Fruit fly (Drosophila melanogaster) whole organism, embryonic: ENCODE measurements around the gene Cep97.

ENCODE experiments used
- Atf3 ChIP-seq: fragments of 200-800 bp; sonication (Bioruptor generic); optimal IDR thresholded peaks from 3 replicates; lab custom pipeline; 2016; ENCODE audit warnings: missing biosample characterization, missing genetic modification characterization
- Bgb ChIP-seq: fragments of 200-800 bp; sonication (Bioruptor generic); IDR thresholded peaks from 2 replicates; pipeline ENCODE4 v1.3.6; 2022; ENCODE audit warnings: missing biosample characterization, missing genetic modification characterization; ENCODE audit not compliant: partially characterized antibody
- CG10462 ChIP-seq: fragments of 200-800 bp; sonication (Bioruptor generic); optimal IDR thresholded peaks from 2 replicates; lab custom pipeline; 2016; ENCODE audit warnings: missing biosample characterization, missing genetic modification characterization
- CG10654 ChIP-seq: fragments of 200-800 bp; sonication (Bioruptor generic); optimal IDR thresholded peaks from 2 replicates; lab custom pipeline; 2016; ENCODE audit warnings: missing biosample characterization, missing genetic modification characterization
- CG12071 ChIP-seq: fragments of 200-800 bp; sonication (Bioruptor generic); optimal IDR thresholded peaks from 3 replicates; lab custom pipeline; 2018; ENCODE audit warnings: missing biosample characterization, mild to moderate bottlenecking, missing genetic modification characterization
- CG12391 ChIP-seq: fragments of 200-800 bp; sonication (Bioruptor generic); optimal IDR thresholded peaks from 3 replicates; lab custom pipeline; 2018; ENCODE audit warnings: missing biosample characterization, mild to moderate bottlenecking, missing genetic modification characterization, moderate library complexity
- CG13123 ChIP-seq: fragments of 200-800 bp; sonication (Bioruptor generic); optimal IDR thresholded peaks from 2 replicates; lab custom pipeline; 2016; ENCODE audit warnings: missing biosample characterization, missing genetic modification characterization
- CG14710 ChIP-seq: fragments of 200-800 bp; sonication (Bioruptor generic); optimal IDR thresholded peaks from 3 replicates; lab custom pipeline; 2019; ENCODE audit warnings: missing biosample characterization, mild to moderate bottlenecking, missing genetic modification characterization, moderate library complexity
- CG15479 ChIP-seq: fragments of 200-800 bp; sonication (Bioruptor generic); optimal IDR thresholded peaks from 3 replicates; lab custom pipeline; 2019; ENCODE audit warnings: missing biosample characterization, mild to moderate bottlenecking, missing genetic modification characterization, moderate library complexity
- CG1832 ChIP-seq: fragments of 200-800 bp; sonication (Bioruptor generic); optimal IDR thresholded peaks from 2 replicates; lab custom pipeline; 2017; ENCODE audit warnings: missing biosample characterization, mild to moderate bottlenecking, missing genetic modification characterization, inconsistent platforms
- CG2199 ChIP-seq: fragments of 200-800 bp; sonication (Bioruptor generic); IDR thresholded peaks from 3 replicates; pipeline ENCODE4 v1.3.6; 2022; ENCODE audit warnings: missing biosample characterization, missing genetic modification characterization
- CG3163 ChIP-seq: fragments of 200-800 bp; sonication (Bioruptor generic); optimal IDR thresholded peaks from 3 replicates; lab custom pipeline; 2016; ENCODE audit warnings: missing biosample characterization, missing genetic modification characterization
- CG4730 ChIP-seq: fragments of 200-800 bp; sonication (Bioruptor generic); IDR thresholded peaks from 2 replicates; pipeline ENCODE4 v1.3.6; 2022; ENCODE audit warnings: missing biosample characterization, missing genetic modification characterization
- CG6689 ChIP-seq: fragments of 200-800 bp; sonication (Bioruptor generic); IDR thresholded peaks from 2 replicates; pipeline ENCODE4 v1.3.6; 2022; ENCODE audit warnings: missing biosample characterization, missing genetic modification characterization
- CG8765 ChIP-seq: fragments of 200-800 bp; sonication (Bioruptor generic); IDR thresholded peaks from 2 replicates; pipeline ENCODE4 v1.3.6; 2022; ENCODE audit warnings: missing biosample characterization, missing genetic modification characterization
- CG9797 ChIP-seq: fragments of 200-800 bp; sonication (Bioruptor generic); optimal IDR thresholded peaks from 3 replicates; lab custom pipeline; 2018; ENCODE audit warnings: missing biosample characterization, mild to moderate bottlenecking, missing genetic modification characterization
- D19A ChIP-seq: fragments of 200-800 bp; optimal IDR thresholded peaks from 3 replicates; lab custom pipeline; 2019; ENCODE audit warnings: missing biosample characterization, mild to moderate bottlenecking, missing genetic modification characterization, moderate library complexity
- HLHmδ ChIP-seq: fragments of 200-800 bp; sonication (Bioruptor generic); optimal IDR thresholded peaks from 2 replicates; lab custom pipeline; 2018; ENCODE audit warnings: missing biosample characterization, mild to moderate bottlenecking, missing genetic modification characterization, moderate library complexity
- HmgZ ChIP-seq: fragments of 200-800 bp; sonication (Bioruptor generic); optimal IDR thresholded peaks from 2 replicates; lab custom pipeline; 2018; ENCODE audit warnings: missing biosample characterization, mild to moderate bottlenecking, missing genetic modification characterization
- Hmx ChIP-seq: fragments of 200-800 bp; sonication (Bioruptor generic); optimal IDR thresholded peaks from 2 replicates; lab custom pipeline; 2016; ENCODE audit warnings: missing biosample characterization, missing genetic modification characterization
- Jarid2 ChIP-seq: fragments of 200-800 bp; sonication (Bioruptor generic); optimal IDR thresholded peaks from 3 replicates; lab custom pipeline; 2017; ENCODE audit warnings: mild to moderate bottlenecking, missing biosample characterization, missing genetic modification reagents, missing genetic modification characterization
- Nf-YB ChIP-seq: fragments of 200-800 bp; sonication (Bioruptor generic); optimal IDR thresholded peaks from 3 replicates; lab custom pipeline; 2019; ENCODE audit warnings: missing biosample characterization, mild to moderate bottlenecking, missing genetic modification characterization, moderate library complexity
- Nf-YC ChIP-seq: fragments of 200-800 bp; optimal IDR thresholded peaks from 3 replicates; lab custom pipeline; 2019; ENCODE audit warnings: missing biosample characterization, mild to moderate bottlenecking, missing genetic modification characterization, moderate library complexity
- Opbp ChIP-seq: fragments of 200-800 bp; sonication (Bioruptor generic); IDR thresholded peaks from 3 replicates; pipeline ENCODE4 v1.3.6; 2022; ENCODE audit warnings: missing biosample characterization, missing genetic modification characterization; ENCODE audit not compliant: partially characterized antibody
- Ssrp ChIP-seq: fragments of 200-800 bp; sonication (Bioruptor generic); optimal IDR thresholded peaks from 2 replicates; lab custom pipeline; 2018; ENCODE audit warnings: missing biosample characterization, mild to moderate bottlenecking, missing genetic modification characterization, moderate library complexity
- Trl ChIP-seq, 3 experiments: fragments of >200 bp in 2 of 3; fragments of 200-800 bp in 1 of 3; sonication (Bioruptor generic) in 1 of 3; optimal IDR thresholded peaks; 2 replicates in 1 of 3; 3 replicates in 2 of 3; lab custom pipeline; 2016 to 2017; ENCODE audit warnings: missing biosample characterization in 1 of 3, missing genetic modification characterization in 1 of 3
- ara ChIP-seq: fragments of 200-800 bp; sonication (Bioruptor generic); IDR thresholded peaks from 2 replicates; pipeline ENCODE4 v1.3.6; 2022; ENCODE audit warnings: missing biosample characterization, missing genetic modification characterization
- ash1 ChIP-seq: fragments of 200-800 bp; sonication (Bioruptor generic); optimal IDR thresholded peaks from 2 replicates; lab custom pipeline; 2018; ENCODE audit warnings: missing biosample characterization, mild to moderate bottlenecking, missing genetic modification characterization
- chif ChIP-seq, 2 experiments: fragments of 200-800 bp; sonication (Bioruptor generic); optimal IDR thresholded peaks; 3 replicates each; lab custom pipeline; 2016; ENCODE audit warnings: missing biosample characterization in 2 of 2, missing genetic modification characterization in 2 of 2
- dimm ChIP-seq: fragments of 200-800 bp; sonication (Bioruptor generic); IDR thresholded peaks from 2 replicates; pipeline ENCODE4 v1.3.6; 2022; ENCODE audit warnings: missing biosample characterization, missing genetic modification characterization
- fd102C ChIP-seq: fragments of 200-800 bp; sonication (Bioruptor generic); optimal IDR thresholded peaks from 2 replicates; lab custom pipeline; 2018; ENCODE audit warnings: missing biosample characterization, mild to moderate bottlenecking, missing genetic modification characterization, moderate library complexity
- gro ChIP-seq: fragments of 200-800 bp; sonication (Bioruptor generic); optimal IDR thresholded peaks from 2 replicates; lab custom pipeline; 2016; ENCODE audit warnings: missing biosample characterization, missing genetic modification characterization
- gsb-n ChIP-seq: fragments of 200-800 bp; sonication (Bioruptor generic); optimal IDR thresholded peaks from 3 replicates; lab custom pipeline; 2018; ENCODE audit warnings: missing biosample characterization, mild to moderate bottlenecking, missing genetic modification characterization
- hkb ChIP-seq, 2 experiments: fragments of 200-800 bp in 1 of 2; fragments of >200 bp in 1 of 2; sonication (Bioruptor generic) in 1 of 2; IDR thresholded peaks in 1 of 2; optimal IDR thresholded peaks in 1 of 2; 2 replicates each; pipeline versions ENCODE4 v1.3.6 to Lab custom; 2017 to 2022; ENCODE audit warnings: missing biosample characterization in 1 of 2, missing genetic modification characterization in 1 of 2
- insv ChIP-seq, 2 experiments: fragments of 200-800 bp; sonication (Bioruptor generic); optimal IDR thresholded peaks; 3 replicates each; lab custom pipeline; 2016 to 2018; ENCODE audit warnings: missing biosample characterization in 2 of 2, missing genetic modification characterization in 2 of 2
- jing ChIP-seq: fragments of 200-800 bp; sonication (Bioruptor generic); optimal IDR thresholded peaks from 2 replicates; lab custom pipeline; 2018; ENCODE audit warnings: missing biosample characterization, mild to moderate bottlenecking, missing genetic modification characterization
- oc ChIP-seq: fragments of 200-800 bp; sonication (Bioruptor generic); optimal IDR thresholded peaks from 2 replicates; lab custom pipeline; 2018; ENCODE audit warnings: missing biosample characterization, mild to moderate bottlenecking, missing genetic modification characterization, moderate library complexity
- otp ChIP-seq: fragments of 200-800 bp; sonication (Bioruptor generic); IDR thresholded peaks from 3 replicates; pipeline ENCODE4, ENCODE4 v1.3.6; 2022; ENCODE audit warnings: missing biosample characterization, missing genetic modification characterization
- prd ChIP-seq, 3 experiments: fragments of >200 bp in 2 of 3; fragments of 200-800 bp in 1 of 3; sonication (Bioruptor generic) in 1 of 3; optimal IDR thresholded peaks in 2 of 3; IDR thresholded peaks in 1 of 3; 2 replicates in 2 of 3; 3 replicates in 1 of 3; pipeline versions ENCODE4 v1.3.6 to Lab custom; 2017 to 2022; ENCODE audit warnings: missing biosample characterization in 1 of 3, missing genetic modification characterization in 1 of 3
- pros ChIP-seq: fragments of 200-800 bp; sonication (Bioruptor generic); optimal IDR thresholded peaks from 3 replicates; lab custom pipeline; 2019; ENCODE audit warnings: missing biosample characterization, mild to moderate bottlenecking, missing genetic modification characterization, moderate library complexity
- salm ChIP-seq: fragments of 200-800 bp; sonication (Bioruptor generic); optimal IDR thresholded peaks from 2 replicates; lab custom pipeline; 2018; ENCODE audit warnings: missing biosample characterization, mild to moderate bottlenecking, missing genetic modification characterization
- sens ChIP-seq: fragments of 200-800 bp; sonication (Bioruptor generic); peaks from one replicate; lab custom pipeline; 2016; ENCODE audit warnings: missing biosample characterization, missing genetic modification characterization
- seq ChIP-seq: fragments of 200-800 bp; sonication (Bioruptor generic); IDR thresholded peaks from 2 replicates; pipeline ENCODE4 v1.3.6; 2022; ENCODE audit warnings: missing biosample characterization, missing genetic modification characterization
- so ChIP-seq: fragments of 200-800 bp; sonication (Bioruptor generic); IDR thresholded peaks from 3 replicates; pipeline ENCODE4 v1.3.6; 2022; ENCODE audit warnings: missing biosample characterization, missing genetic modification characterization
- trem ChIP-seq: fragments of 200-800 bp; optimal IDR thresholded peaks from 3 replicates; lab custom pipeline; 2019; ENCODE audit warnings: missing biosample characterization, mild to moderate bottlenecking, missing genetic modification characterization, moderate library complexity
- vvl ChIP-seq: fragments of 200-800 bp; sonication (Bioruptor generic); IDR thresholded peaks from 2 replicates; pipeline ENCODE4 v1.3.6; 2022; ENCODE audit warnings: missing biosample characterization, missing genetic modification characterization
- z ChIP-seq: fragments of 200-800 bp; sonication (Bioruptor generic); IDR thresholded peaks from 3 replicates; pipeline ENCODE4 v1.3.6; 2022; ENCODE audit warnings: missing biosample characterization, missing genetic modification characterization
- zen ChIP-seq: fragments of 200-800 bp; sonication (Bioruptor generic); optimal IDR thresholded peaks from 3 replicates; lab custom pipeline; 2018; ENCODE audit warnings: missing biosample characterization, mild to moderate bottlenecking, missing genetic modification characterization, moderate library complexity
- zf30C ChIP-seq: fragments of 200-800 bp; sonication (Bioruptor generic); optimal IDR thresholded peaks from 3 replicates; lab custom pipeline; 2018; ENCODE audit warnings: missing biosample characterization, mild to moderate bottlenecking, missing genetic modification characterization

Cep97 gene

dm6 chr2L:3825413-3825812, 42.1 kb upstream of the Cep97 start, which contains the start of gene slp1 (continued):
- TF ChIP-seq hkb (optimal IDR thresholded peaks at IDR 0.05; lab: Kevin White, UChicago) (no peak), hkb (GFP tag; IDR thresholded peaks at IDR 0.05; lab: Robert Waterston, UW) (no peak), Ssrp (tag; lab: Kevin White, UChicago) (no peak), D19A (peak; percentile 1), HmgZ (tag; lab: Kevin White, UChicago) (no peak), Hmx (GFP tag; lab: Kevin White, UChicago) (no peak), sens (GFP tag; lab: Kevin White, UChicago) (peak; percentile 65), Jarid2 (peak; percentile 94), zen (tag; lab: Kevin White, UChicago) (peak; percentile 39), ara (GFP tag; lab: Robert Waterston, UW) (no peak), HLHmδ (GFP tag; lab: Kevin White, UChicago) (peak; percentile 13), Nf-YB (peak; percentile 97), Atf3 (GFP tag; lab: Kevin White, UChicago) (no peak), CG6689 (no peak), Opbp (GFP tag; lab: Robert Waterston, UW) (peak; percentile 55; the same call in 2 of the 3 replicates), pros (GFP tag; lab: Kevin White, UChicago) (peak; percentile 67), CG13123 (GFP tag; lab: Kevin White, UChicago) (no peak), CG15479 (GFP tag; lab: Kevin White, UChicago) (peak; percentile 20), CG14710 (no peak), gro (no peak), CG2199 (peak; percentile 41; the same call in 1 of the 3 replicates), CG3163 (GFP tag; lab: Kevin White, UChicago) (no peak), otp (GFP tag; lab: Robert Waterston, UW) (no peak), seq (GFP tag; lab: Robert Waterston, UW) (peak; percentile 93), z (GFP tag; lab: Robert Waterston, UW) (peak; percentile 58; the same call in 1 of the 3 replicates), CG1832 (peak; percentile 94), ash1 (peak; percentile 51), Trl (optimal IDR thresholded peaks at IDR 0.05; lab: Kevin White, UChicago) (peak in 1 of 2 experiments; percentile 30), Trl (GFP tag; optimal IDR thresholded peaks at IDR 0.05; lab: Kevin White, UChicago) (no peak), trem (tag; lab: Kevin White, UChicago) (peak; percentile 6), CG9797 (GFP tag; lab: Kevin White, UChicago) (no peak), CG12391 (tag; lab: Kevin White, UChicago) (no peak), so (GFP tag; lab: Robert Waterston, UW) (peak; percentile 28; the same call in 1 of the 3 replicates), prd (optimal IDR thresholded peaks at IDR 0.05; lab: Kevin White, UChicago) (no peak), prd (GFP tag; IDR thresholded peaks at IDR 0.05; lab: Robert Waterston, UW) (no peak; the same call in 2 of the 3 replicates), jing (GFP tag; lab: Kevin White, UChicago) (peak; percentile 5), dimm (GFP tag; lab: Robert Waterston, UW) (no peak), fd102C (GFP tag; lab: Kevin White, UChicago) (peak; percentile 12), CG8765 (GFP tag; lab: Robert Waterston, UW) (0 out of 2 replicates have a peak, but pooled peaks have one; percentile 7), Nf-YC (tag; lab: Kevin White, UChicago) (peak; percentile 98), CG10654 (no peak), chif (GFP tag; optimal IDR thresholded peaks at IDR 0.05; lab: Kevin White, UChicago) (peak in 1 of 2 experiments; percentile 3), oc (peak; percentile 80), CG4730 (GFP tag; lab: Robert Waterston, UW) (no peak), gsb-n (tag; lab: Kevin White, UChicago) (peak; percentile 28), insv (GFP tag; optimal IDR thresholded peaks at IDR 0.05; lab: Kevin White, UChicago) (peak in 1 of 2 experiments; percentile 20), vvl (no peak), Bgb (GFP tag; lab: Robert Waterston, UW) (peak; percentile 34; the same call in 1 of the 2 replicates), CG12071 (GFP tag; lab: Kevin White, UChicago) (peak; percentile 5), salm (tag; lab: Kevin White, UChicago) (no peak), CG10462 (GFP tag; lab: Kevin White, UChicago) (no peak), zf30C (peak; percentile 16)
